Fruit fly (Drosophila melanogaster) whole organism, adult: ENCODE measurements around the gene CG15922.

ENCODE experiments used
- CG11617 ChIP-seq: fragments of 200-800 bp; sonication (Bioruptor generic); optimal IDR thresholded peaks from 2 replicates; lab custom pipeline; 2017; ENCODE audit warnings: mild to moderate bottlenecking, missing biosample characterization, missing genetic modification reagents, missing genetic modification characterization
- CG12768 ChIP-seq: fragments of 200-800 bp; sonication (Bioruptor generic); optimal IDR thresholded peaks from 2 replicates; lab custom pipeline; 2017; ENCODE audit warnings: missing biosample characterization, missing genetic modification characterization, mild to moderate bottlenecking, moderate library complexity, missing genetic modification reagents
- CG14711 ChIP-seq: fragments of 200-800 bp; sonication (Bioruptor generic); optimal IDR thresholded peaks from 2 replicates; lab custom pipeline; 2018; ENCODE audit warnings: missing biosample characterization, mild to moderate bottlenecking, missing genetic modification characterization, moderate library complexity
- CG1620 ChIP-seq: fragments of 200-800 bp; sonication (Bioruptor generic); optimal IDR thresholded peaks from 2 replicates; lab custom pipeline; 2016; ENCODE audit warnings: missing biosample characterization, missing genetic modification characterization
- CG33017 ChIP-seq: fragments of 200-800 bp; sonication (Bioruptor generic); optimal IDR thresholded peaks from 2 replicates; lab custom pipeline; 2018; ENCODE audit warnings: missing biosample characterization, mild to moderate bottlenecking, missing genetic modification characterization, moderate library complexity
- CG5204 ChIP-seq: fragments of 200-800 bp; sonication (Bioruptor generic); optimal IDR thresholded peaks from 2 replicates; lab custom pipeline; 2016; ENCODE audit warnings: missing biosample characterization, missing genetic modification characterization
- CG7045 ChIP-seq: fragments of 200-800 bp; sonication (Bioruptor generic); optimal IDR thresholded peaks from 2 replicates; lab custom pipeline; 2017; ENCODE audit warnings: missing biosample characterization, mild to moderate bottlenecking, missing genetic modification characterization
- CG7101 ChIP-seq: fragments of 200-800 bp; sonication (Bioruptor generic); optimal IDR thresholded peaks from 2 replicates; lab custom pipeline; 2018; ENCODE audit warnings: missing biosample characterization, mild to moderate bottlenecking, missing genetic modification characterization, moderate library complexity
- Clk ChIP-seq: fragments of 200-800 bp; sonication (Bioruptor generic); optimal IDR thresholded peaks from 2 replicates; lab custom pipeline; 2017; ENCODE audit warnings: missing biosample characterization, missing genetic modification characterization
- Crg-1 ChIP-seq: fragments of 200-800 bp; sonication (Bioruptor generic); optimal IDR thresholded peaks from 2 replicates; lab custom pipeline; 2016; ENCODE audit warnings: missing biosample characterization, missing genetic modification characterization
- Hr96 ChIP-seq: fragments of 200-800 bp; sonication (Bioruptor generic); optimal IDR thresholded peaks from 2 replicates; lab custom pipeline; 2016; ENCODE audit warnings: missing biosample characterization, missing genetic modification characterization
- Mnt ChIP-seq: fragments of 200-800 bp; sonication (Bioruptor generic); optimal IDR thresholded peaks from 2 replicates; lab custom pipeline; 2016; ENCODE audit warnings: missing biosample characterization, mild to moderate bottlenecking, missing genetic modification characterization
- bab1 ChIP-seq: fragments of 200-800 bp; sonication (Bioruptor generic); optimal IDR thresholded peaks from 3 replicates; lab custom pipeline; 2019; ENCODE audit warnings: missing biosample characterization, mild to moderate bottlenecking, missing genetic modification characterization, moderate library complexity
- cic ChIP-seq: fragments of 200-800 bp; sonication (Bioruptor generic); optimal IDR thresholded peaks from 2 replicates; lab custom pipeline; 2017; ENCODE audit warnings: missing biosample characterization, mild to moderate bottlenecking, missing genetic modification characterization, moderate library complexity
- cnc ChIP-seq, 2 experiments: fragments of >200 bp; optimal IDR thresholded peaks; 2 replicates each; lab custom pipeline; 2017
- kay ChIP-seq: fragments of 200-800 bp; sonication (Bioruptor generic); peaks from one replicate; lab custom pipeline; 2016; ENCODE audit warnings: missing biosample characterization, missing genetic modification characterization, borderline replicate concordance
- ovo ChIP-seq: fragments of 200-800 bp; sonication (Bioruptor generic); optimal IDR thresholded peaks from 2 replicates; lab custom pipeline; 2016; ENCODE audit warnings: missing biosample characterization, missing genetic modification characterization
- pad ChIP-seq: fragments of 200-800 bp; sonication (Bioruptor generic); optimal IDR thresholded peaks from 3 replicates; lab custom pipeline; 2017; ENCODE audit warnings: missing biosample characterization, missing genetic modification characterization, mild to moderate bottlenecking, moderate library complexity, missing genetic modification reagents
- tj ChIP-seq: fragments of 200-800 bp; sonication (Bioruptor generic); optimal IDR thresholded peaks from 3 replicates; lab custom pipeline; 2017; ENCODE audit warnings: missing biosample characterization, mild to moderate bottlenecking, missing genetic modification characterization, moderate library complexity
- toe ChIP-seq: fragments of 200-800 bp; sonication (Bioruptor generic); optimal IDR thresholded peaks from 2 replicates; lab custom pipeline; 2016; ENCODE audit warnings: missing biosample characterization, missing genetic modification characterization

CG15922 gene

dm6 chr3R:20576789-20577188 lies 16.7 kb upstream of the CG15922 start, which contains the start of the genes TFAM and CG5412:
Gene TFAM, minus strand, starts transcription at chr3R:20577010.
Gene CG5412, plus strand, starts transcription at chr3R:20577053.
- TF ChIP-seq Mnt (GFP tag; lab: Kevin White, UChicago) (peak; percentile 40), CG33017 (tag; lab: Kevin White, UChicago) (no peak), pad (GFP tag; lab: Kevin White, UChicago) (no peak), kay (no peak), CG7101 (tag; lab: Kevin White, UChicago) (no peak), cic (GFP tag; lab: Kevin White, UChicago) (no peak), CG1620 (GFP tag; lab: Kevin White, UChicago) (peak; percentile 15), CG7045 (GFP tag; lab: Kevin White, UChicago) (no peak), Clk (no peak), CG5204 (GFP tag; lab: Kevin White, UChicago) (no peak), CG14711 (tag; lab: Kevin White, UChicago) (no peak)

dm6 chr3R:20574535-20574980 lies 14.5 kb upstream of the CG15922 start:
- peak; percentile 35 for TF ChIP-seq Crg-1 (GFP tag; lab: Kevin White, UChicago)
- TF ChIP-seq bab1 (GFP tag; lab: Kevin White, UChicago), result peak; percentile 51
- peak; percentile 24 for TF ChIP-seq CG33017 (tag; lab: Kevin White, UChicago)
- no peak for TF ChIP-seq CG7101 (tag; lab: Kevin White, UChicago)
- peak; percentile 95 for TF ChIP-seq tj (GFP tag; lab: Kevin White, UChicago)
- peak; percentile 69 for TF ChIP-seq CG12768 (GFP tag; lab: Kevin White, UChicago)
- TF ChIP-seq CG14711 (tag; lab: Kevin White, UChicago), result no peak
- TF ChIP-seq Clk, result no peak
- no peak for TF ChIP-seq cnc (optimal IDR thresholded peaks at IDR 0.05; lab: Kevin White, UChicago)
- peak; percentile 84 for TF ChIP-seq Mnt (GFP tag; lab: Kevin White, UChicago)
- TF ChIP-seq kay, result no peak
- no peak for TF ChIP-seq Hr96 (GFP tag; lab: Kevin White, UChicago)
- TF ChIP-seq cic (GFP tag; lab: Kevin White, UChicago), result peak; percentile 28
- TF ChIP-seq toe, result no peak
- peak; percentile 6 for TF ChIP-seq ovo (GFP tag; lab: Kevin White, UChicago)
- peak; percentile 13 for TF ChIP-seq CG11617 (GFP tag; lab: Kevin White, UChicago)
- peak; percentile 68 for TF ChIP-seq pad (GFP tag; lab: Kevin White, UChicago)
- no peak for TF ChIP-seq CG7045 (GFP tag; lab: Kevin White, UChicago)
- TF ChIP-seq CG1620 (GFP tag; lab: Kevin White, UChicago), result peak; percentile 1
- TF ChIP-seq CG5204 (GFP tag; lab: Kevin White, UChicago), result no peak

- TF ChIP-seq Hr96 (GFP tag; lab: Kevin White, UChicago) (no peak), tj (GFP tag; lab: Kevin White, UChicago) (no peak), ovo (GFP tag; lab: Kevin White, UChicago) (no peak), bab1 (GFP tag; lab: Kevin White, UChicago) (no peak), CG1620 (GFP tag; lab: Kevin White, UChicago) (no peak), cnc (optimal IDR thresholded peaks at IDR 0.05; lab: Kevin White, UChicago) (no peak), CG11617 (GFP tag; lab: Kevin White, UChicago) (no peak), CG7045 (GFP tag; lab: Kevin White, UChicago) (no peak)
Observed at dm6 chr3R:20573326-20573725, 13.2 kb upstream of the CG15922 start.

dm6 chr3R:20567507-20568222 lies 7.6 kb upstream of the CG15922 start:
- TF ChIP-seq kay, result no peak
- TF ChIP-seq Hr96 (GFP tag; lab: Kevin White, UChicago), result no peak
- no peak for TF ChIP-seq pad (GFP tag; lab: Kevin White, UChicago)
- no peak for TF ChIP-seq CG7045 (GFP tag; lab: Kevin White, UChicago)
- TF ChIP-seq CG5204 (GFP tag; lab: Kevin White, UChicago), result no peak
- no peak for TF ChIP-seq Crg-1 (GFP tag; lab: Kevin White, UChicago)
- no peak for TF ChIP-seq tj (GFP tag; lab: Kevin White, UChicago)
- no peak for TF ChIP-seq ovo (GFP tag; lab: Kevin White, UChicago)
- no peak for TF ChIP-seq CG14711 (tag; lab: Kevin White, UChicago)
- TF ChIP-seq toe, result no peak
- no peak for TF ChIP-seq CG7101 (tag; lab: Kevin White, UChicago)
- TF ChIP-seq cnc (optimal IDR thresholded peaks at IDR 0.05; lab: Kevin White, UChicago), result no peak
- no peak for TF ChIP-seq CG33017 (tag; lab: Kevin White, UChicago)
- TF ChIP-seq Mnt (GFP tag; lab: Kevin White, UChicago), result no peak
- no peak for TF ChIP-seq bab1 (GFP tag; lab: Kevin White, UChicago)
- TF ChIP-seq CG1620 (GFP tag; lab: Kevin White, UChicago), result no peak
- TF ChIP-seq Clk, result no peak

- TF ChIP-seq tj (GFP tag; lab: Kevin White, UChicago), result peak; percentile 42
- TF ChIP-seq CG1620 (GFP tag; lab: Kevin White, UChicago), result no peak
- no peak for TF ChIP-seq cic (GFP tag; lab: Kevin White, UChicago)
- no peak for TF ChIP-seq CG7101 (tag; lab: Kevin White, UChicago)
Observed at dm6 chr3R:20565546-20565948, 5.5 kb upstream of the CG15922 start.
